Fruit fly (Drosophila melanogaster) whole organism, wandering third instar larva: ENCODE measurements around the gene CG43739.

Experiments used
- Hr78 ChIP-seq: fragments of >200 bp; optimal IDR thresholded peaks from 2 replicates; lab custom pipeline; 2017; ENCODE audit warnings: missing biosample characterization, missing genetic modification characterization
- br ChIP-seq: fragments of 200-800 bp; sonication (Bioruptor generic); optimal IDR thresholded peaks from 2 replicates; lab custom pipeline; 2016; ENCODE audit warnings: missing biosample characterization, missing genetic modification characterization
- h ChIP-seq: fragments of 200-800 bp; sonication (Bioruptor generic); optimal IDR thresholded peaks from 3 replicates; lab custom pipeline; 2016; ENCODE audit warnings: missing biosample characterization, mild to moderate bottlenecking, missing genetic modification characterization
- psq ChIP-seq: fragments of 200-800 bp; sonication (Bioruptor generic); optimal IDR thresholded peaks from 3 replicates; lab custom pipeline; 2017; ENCODE audit warnings: missing biosample characterization, mild to moderate bottlenecking, missing genetic modification characterization, moderate library complexity
- sage ChIP-seq: fragments of 200-800 bp; sonication (Bioruptor generic); optimal IDR thresholded peaks from 2 replicates; lab custom pipeline; 2016; ENCODE audit warnings: missing biosample characterization, mild to moderate bottlenecking, missing genetic modification characterization
- usp ChIP-seq: fragments of >200 bp; optimal IDR thresholded peaks from 2 replicates; lab custom pipeline; 2017; ENCODE audit warnings: missing biosample characterization, missing genetic modification characterization

DNA sequence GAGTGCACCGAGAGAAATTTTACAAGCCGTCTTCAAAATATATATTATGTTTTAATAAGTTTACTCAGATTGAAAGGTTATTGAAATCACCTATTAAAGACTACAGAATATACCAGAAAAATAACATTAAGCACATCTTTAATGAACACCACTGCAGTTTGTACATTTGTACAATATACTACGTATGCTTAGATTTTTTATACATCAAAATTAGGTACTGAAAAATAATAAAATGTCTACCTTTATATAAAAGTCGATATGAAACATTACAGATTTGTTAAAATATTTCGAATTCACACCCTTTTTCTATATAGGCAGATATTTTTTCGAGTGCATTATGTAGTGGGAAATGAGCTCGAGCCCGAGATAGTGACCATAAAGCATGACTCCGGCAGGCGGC lies 38.1 kb upstream of the CG43739 start:
- peak; percentile 41 for TF ChIP-seq psq
- TF ChIP-seq h (GFP tag; lab: Kevin White, UChicago) = peak; percentile 49
- no peak for TF ChIP-seq usp (GFP tag; lab: Kevin White, UChicago)
- TF ChIP-seq br (GFP tag; lab: Kevin White, UChicago) = no peak
- no peak for TF ChIP-seq Hr78
- TF ChIP-seq sage = no peak
